Worm (Caenorhabditis elegans): ENCODE measurements around the gene glb-20.

The glb-20 gene

ce11 chrX:13591953-13592352, 36.0 kb upstream of the glb-20 start:
- TF ChIP-seq hnd-1 (tag; optimal IDR thresholded peaks at IDR 0.05) (no peak), aly-1 (tag; optimal IDR thresholded peaks at IDR 0.05) (peak; percentile 49), sea-1 (GFP tag; conservative IDR thresholded peaks at IDR 0.05) (no peak), tbx-11 (GFP tag; IDR thresholded peaks at IDR 0.05) (no peak), tra-4 (tag; optimal IDR thresholded peaks at IDR 0.05) (no peak), ceh-36 (tag; optimal IDR thresholded peaks at IDR 0.05) (no peak), scrt-1 (GFP tag; IDR thresholded peaks at IDR 0.05) (0 out of 2 replicates have a peak, but pooled peaks have one; percentile 7)

ce11 chrX:13591175-13591574, 35.2 kb upstream of the glb-20 start, which contains the start of gene col-44:
TSS of gene col-44 (plus strand) at chrX:13591475.
- TF ChIP-seq scrt-1 (GFP tag; IDR thresholded peaks at IDR 0.05) (no peak), sea-1 (GFP tag; conservative IDR thresholded peaks at IDR 0.05) (no peak), tbx-11 (GFP tag; IDR thresholded peaks at IDR 0.05) (no peak), pes-1 (GFP tag; IDR thresholded peaks at IDR 0.05) (no peak)

- TF ChIP-seq aly-1 (tag; optimal IDR thresholded peaks at IDR 0.05) (peak; percentile 5), ceh-36 (tag; optimal IDR thresholded peaks at IDR 0.05) (no peak)
These were observed 34.7 kb upstream of the glb-20 start for ce11 chrX:13590688-13591087.

- TF ChIP-seq tbx-11 (GFP tag; IDR thresholded peaks at IDR 0.05) (no peak), flt-1 (GFP tag; IDR thresholded peaks at IDR 0.05) (no peak), scrt-1 (GFP tag; IDR thresholded peaks at IDR 0.05) (no peak), aly-1 (tag; optimal IDR thresholded peaks at IDR 0.05) (no peak), pes-1 (GFP tag; IDR thresholded peaks at IDR 0.05) (no peak), hnd-1 (tag; optimal IDR thresholded peaks at IDR 0.05) (no peak), tbx-37 (GFP tag; conservative IDR thresholded peaks at IDR 0.05) (no peak), tra-4 (tag; optimal IDR thresholded peaks at IDR 0.05) (no peak), sea-1 (GFP tag; conservative IDR thresholded peaks at IDR 0.05) (no peak), ceh-13 (GFP tag; optimal IDR thresholded peaks at IDR 0.05) (no peak)
These were observed 33.8 kb upstream of the glb-20 start, which contains the start of gene col-9 for ce11 chrX:13589735-13590134. TSS of gene col-9 (plus strand) at chrX:13590035.

- no peak for TF ChIP-seq flt-1 (GFP tag; IDR thresholded peaks at IDR 0.05)
- TF ChIP-seq hnd-1 (tag; optimal IDR thresholded peaks at IDR 0.05), result no peak
- no peak for TF ChIP-seq tbx-37 (GFP tag; conservative IDR thresholded peaks at IDR 0.05)
- TF ChIP-seq pes-1 (GFP tag; IDR thresholded peaks at IDR 0.05), result peak; percentile 63; the same call in 1 of the 2 replicates
- peak; percentile 4 for TF ChIP-seq hmg-4 (GFP tag; optimal IDR thresholded peaks at IDR 0.05)
- TF ChIP-seq tra-4 (tag; optimal IDR thresholded peaks at IDR 0.05), result no peak
- TF ChIP-seq hmbx-1 (tag; optimal IDR thresholded peaks at IDR 0.05), result no peak
- no peak for TF ChIP-seq F13C5.2 (tag; optimal IDR thresholded peaks at IDR 0.05)
- TF ChIP-seq ama-1 (optimal IDR thresholded peaks at IDR 0.05), result no peak
These were observed 28.9 kb upstream of the glb-20 start, which contains the start of gene unc-84 for ce11 chrX:13584725-13585371. TSS of gene unc-84 (plus strand) at chrX:13584775.

- TF ChIP-seq aly-1 (tag; optimal IDR thresholded peaks at IDR 0.05) (peak; percentile 61), ceh-13 (GFP tag; optimal IDR thresholded peaks at IDR 0.05) (no peak), ets-7 (tag; optimal IDR thresholded peaks at IDR 0.05) (peak; percentile 18), hmg-4 (GFP tag; optimal IDR thresholded peaks at IDR 0.05) (peak; percentile 74), B0310.2 (tag; optimal IDR thresholded peaks at IDR 0.05) (no peak)
These were observed 28.0 kb upstream of the glb-20 start for ce11 chrX:13583895-13584344.

- TF ChIP-seq scrt-1 (GFP tag; IDR thresholded peaks at IDR 0.05) (no peak), hmbx-1 (tag; optimal IDR thresholded peaks at IDR 0.05) (no peak), tbx-37 (GFP tag; conservative IDR thresholded peaks at IDR 0.05) (no peak), ceh-13 (GFP tag; optimal IDR thresholded peaks at IDR 0.05) (no peak), flt-1 (GFP tag; IDR thresholded peaks at IDR 0.05) (no peak), F13C5.2 (tag; optimal IDR thresholded peaks at IDR 0.05) (no peak), B0310.2 (tag; optimal IDR thresholded peaks at IDR 0.05) (no peak), tra-4 (tag; optimal IDR thresholded peaks at IDR 0.05) (no peak), hmg-4 (GFP tag; optimal IDR thresholded peaks at IDR 0.05) (no peak), ets-7 (tag; optimal IDR thresholded peaks at IDR 0.05) (no peak), aly-1 (tag; optimal IDR thresholded peaks at IDR 0.05) (no peak), tbx-11 (GFP tag; IDR thresholded peaks at IDR 0.05) (no peak), sea-1 (GFP tag; conservative IDR thresholded peaks at IDR 0.05) (no peak), pes-1 (GFP tag; IDR thresholded peaks at IDR 0.05) (no peak), ama-1 (optimal IDR thresholded peaks at IDR 0.05) (no peak), ceh-36 (tag; optimal IDR thresholded peaks at IDR 0.05) (no peak)
These were observed 25.9 kb upstream of the glb-20 start, which contains the start of gene F54B11.10 for ce11 chrX:13581820-13582219. TSS of gene F54B11.10 (plus strand) at chrX:13582120.

- TF ChIP-seq ceh-36 (tag; optimal IDR thresholded peaks at IDR 0.05) (no peak), ets-7 (tag; optimal IDR thresholded peaks at IDR 0.05) (no peak), pes-1 (GFP tag; IDR thresholded peaks at IDR 0.05) (no peak), ama-1 (optimal IDR thresholded peaks at IDR 0.05) (no peak), flt-1 (GFP tag; IDR thresholded peaks at IDR 0.05) (no peak), scrt-1 (GFP tag; IDR thresholded peaks at IDR 0.05) (no peak), aly-1 (tag; optimal IDR thresholded peaks at IDR 0.05) (no peak), tbx-11 (GFP tag; IDR thresholded peaks at IDR 0.05) (no peak), hnd-1 (tag; optimal IDR thresholded peaks at IDR 0.05) (no peak), ceh-13 (GFP tag; optimal IDR thresholded peaks at IDR 0.05) (no peak), tbx-37 (GFP tag; conservative IDR thresholded peaks at IDR 0.05) (no peak), hmbx-1 (tag; optimal IDR thresholded peaks at IDR 0.05) (no peak), F13C5.2 (tag; optimal IDR thresholded peaks at IDR 0.05) (no peak), B0310.2 (tag; optimal IDR thresholded peaks at IDR 0.05) (no peak), tra-4 (tag; optimal IDR thresholded peaks at IDR 0.05) (no peak), hmg-4 (GFP tag; optimal IDR thresholded peaks at IDR 0.05) (no peak)
These were observed 22.5 kb upstream of the glb-20 start, which contains the start of gene F54B11.11 for ce11 chrX:13578483-13578882. TSS of gene F54B11.11 (plus strand) at chrX:13578783.
